Fruit fly (Drosophila melanogaster): ENCODE results near the gene CG10958.

CG10958 gene

dm6 chrX:8122834-8123233 is 9.3 kb upstream of the CG10958 start (continued):
- TF ChIP-seq row (GFP tag; IDR thresholded peaks at IDR 0.05) (peak; percentile 21; the same call in 1 of the 3 replicates), hth (optimal IDR thresholded peaks at IDR 0.05) (no peak), CG6254 (GFP tag; optimal IDR thresholded peaks at IDR 0.05) (peak; percentile 22), CG12391 (tag; optimal IDR thresholded peaks at IDR 0.05) (peak; percentile 0), CG6791 (GFP tag; IDR thresholded peaks at IDR 0.05; ENCODE audit: partially characterized antibody) (no peak), Ptx1 (GFP tag; IDR thresholded peaks at IDR 0.05) (no peak), CG12769 (tag; optimal IDR thresholded peaks at IDR 0.05) (no peak), CHES-1-like (GFP tag; optimal IDR thresholded peaks at IDR 0.05) (no peak), CG18476 (GFP tag; optimal IDR thresholded peaks at IDR 0.05) (no peak), Bgb (GFP tag; IDR thresholded peaks at IDR 0.05; ENCODE audit: partially characterized antibody) (no peak), CG43689 (GFP tag; IDR thresholded peaks at IDR 0.05) (no peak), sr (GFP tag; IDR thresholded peaks at IDR 0.05) (no peak), pum (GFP tag; optimal IDR thresholded peaks at IDR 0.05) (no peak), Hey (tag; optimal IDR thresholded peaks at IDR 0.05) (no peak), CG7839 (tag; optimal IDR thresholded peaks at IDR 0.05) (no peak), CG14014 (GFP tag; IDR thresholded peaks at IDR 0.05) (no peak), HmgD (GFP tag; optimal IDR thresholded peaks at IDR 0.05) (no peak), CG30403 (GFP tag; optimal IDR thresholded peaks at IDR 0.05) (peak; percentile 15), CG2120 (GFP tag; optimal IDR thresholded peaks at IDR 0.05) (no peak), Usf (GFP tag; optimal IDR thresholded peaks at IDR 0.05) (no peak), CG8924 (tag; optimal IDR thresholded peaks at IDR 0.05) (peak; percentile 18), sob (GFP tag; IDR thresholded peaks at IDR 0.05) (no peak), gem (tag; optimal IDR thresholded peaks at IDR 0.05) (peak; percentile 35), Hsf (GFP tag; optimal IDR thresholded peaks at IDR 0.05) (no peak), bab2 (GFP tag; optimal IDR thresholded peaks at IDR 0.05) (no peak), crc (GFP tag; optimal IDR thresholded peaks at IDR 0.05) (no peak), Dbx (GFP tag; IDR thresholded peaks at IDR 0.05) (no peak), CG17385 (GFP tag; optimal IDR thresholded peaks at IDR 0.05) (no peak)

dm6 chrX:8125224-8125649 is 6.8 kb upstream of the CG10958 start:
- TF ChIP-seq Neu2 (GFP tag; optimal IDR thresholded peaks at IDR 0.05; ENCODE audit: borderline replicate concordance) (no peak), ken (GFP tag; IDR thresholded peaks at IDR 0.05) (no peak), CG3838 (GFP tag; optimal IDR thresholded peaks at IDR 0.05) (no peak), tx (GFP tag; optimal IDR thresholded peaks at IDR 0.05) (no peak), insv (GFP tag; optimal IDR thresholded peaks at IDR 0.05) (no peak), Dek (tag; optimal IDR thresholded peaks at IDR 0.05) (no peak), HHEX (GFP tag; optimal IDR thresholded peaks at IDR 0.05) (peak; percentile 26), gcm2 (GFP tag; optimal IDR thresholded peaks at IDR 0.05) (no peak), CG14860 (GFP tag; IDR thresholded peaks at IDR 0.05; ENCODE audit: partially characterized antibody) (no peak), bowl (GFP tag; IDR thresholded peaks at IDR 0.05) (no peak), maf-S (GFP tag; optimal IDR thresholded peaks at IDR 0.05) (no peak), NC2β (GFP tag; optimal IDR thresholded peaks at IDR 0.05) (no peak), CG7928 (GFP tag; optimal IDR thresholded peaks at IDR 0.05) (no peak), CG7786 (GFP tag; optimal IDR thresholded peaks at IDR 0.05) (no peak), unpg (GFP tag; optimal IDR thresholded peaks at IDR 0.05) (peak; percentile 41), CG10565 (GFP tag; optimal IDR thresholded peaks at IDR 0.05) (no peak), danr (GFP tag; IDR thresholded peaks at IDR 0.05) (no peak), CG6791 (GFP tag; IDR thresholded peaks at IDR 0.05; ENCODE audit: partially characterized antibody) (no peak), so (GFP tag; IDR thresholded peaks at IDR 0.05) (no peak), Side (GFP tag; optimal IDR thresholded peaks at IDR 0.05) (no peak), Ravus (GFP tag; IDR thresholded peaks at IDR 0.05) (no peak), HmgD (GFP tag; optimal IDR thresholded peaks at IDR 0.05) (no peak), Atf6 (GFP tag; IDR thresholded peaks at IDR 0.05) (no peak), CG31388 (GFP tag; optimal IDR thresholded peaks at IDR 0.05) (no peak), ATbp (GFP tag; optimal IDR thresholded peaks at IDR 0.05) (peak; percentile 53), cad (GFP tag; optimal IDR thresholded peaks at IDR 0.05) (no peak), abd-A (tag; optimal IDR thresholded peaks at IDR 0.05) (no peak)

Data from whole organism, embryonic.